Fruit fly (Drosophila melanogaster) whole organism, embryonic: ENCODE data around the gene CG8379.

Experiments used
- CG11085 ChIP-seq: fragments of 200-800 bp; sonication (Bioruptor generic); IDR thresholded peaks from 2 replicates; pipeline ENCODE4 v1.3.6; 2022; ENCODE audit warnings: missing biosample characterization, missing genetic modification characterization
- CG9727 ChIP-seq: fragments of 200-800 bp; sonication (Bioruptor generic); optimal IDR thresholded peaks from 3 replicates; lab custom pipeline; 2017; ENCODE audit warnings: missing biosample characterization, mild to moderate bottlenecking, missing genetic modification characterization
- Hand ChIP-seq: fragments of 200-800 bp; sonication (Bioruptor generic); optimal IDR thresholded peaks from 2 replicates; lab custom pipeline; 2017; ENCODE audit warnings: mild to moderate bottlenecking, missing biosample characterization, missing genetic modification reagents, missing genetic modification characterization
- Neu2 ChIP-seq: fragments of 200-800 bp; sonication (Bioruptor generic); optimal IDR thresholded peaks from 3 replicates; lab custom pipeline; 2016; ENCODE audit warnings: missing biosample characterization, missing genetic modification characterization, borderline replicate concordance
- ab ChIP-seq: fragments of 200-800 bp; sonication (Bioruptor generic); optimal IDR thresholded peaks from 2 replicates; lab custom pipeline; 2016; ENCODE audit warnings: missing biosample characterization, missing genetic modification characterization
- gsb-n ChIP-seq: fragments of 200-800 bp; sonication (Bioruptor generic); optimal IDR thresholded peaks from 3 replicates; lab custom pipeline; 2018; ENCODE audit warnings: missing biosample characterization, mild to moderate bottlenecking, missing genetic modification characterization
- kah ChIP-seq: fragments of 200-800 bp; sonication (Bioruptor generic); optimal IDR thresholded peaks from 2 replicates; lab custom pipeline; 2018; ENCODE audit warnings: missing biosample characterization, mild to moderate bottlenecking, missing genetic modification characterization
- ro ChIP-seq: fragments of 200-800 bp; sonication (Bioruptor generic); IDR thresholded peaks from 2 replicates; pipeline ENCODE4 v1.3.6; 2022; ENCODE audit warnings: missing biosample characterization, missing genetic modification characterization

dm6 chr3R:8807831-8808517 is 16.2 kb upstream of the CG8379 start:
- TF ChIP-seq gsb-n (tag; lab: Kevin White, UChicago) (no peak), kah (no peak), Hand (GFP tag; lab: Kevin White, UChicago) (no peak), CG11085 (GFP tag; lab: Robert Waterston, UW) (no peak), ro (GFP tag; lab: Robert Waterston, UW) (no peak), Neu2 (GFP tag; lab: Kevin White, UChicago) (no peak), CG9727 (GFP tag; lab: Kevin White, UChicago) (no peak), ab (no peak)
